Fruit fly (Drosophila melanogaster): ENCODE results near the gene sev.

dm6 chrX:11090161-11090560 is 4.1 kb upstream of the sev start, which contains the start of gene CG2076:
- TF ChIP-seq gl (tag; optimal IDR thresholded peaks at IDR 0.05), result no peak
- TF ChIP-seq Ets98B (GFP tag; IDR thresholded peaks at IDR 0.05), result no peak
- TF ChIP-seq CG9948 (tag; optimal IDR thresholded peaks at IDR 0.05), result no peak
